Fruit fly (Drosophila melanogaster) whole organism, embryonic: Measurements from ENCODE around the gene Targ3.

Experiments
- Atf6 ChIP-seq: fragments of 200-800 bp; sonication (Bioruptor generic); IDR thresholded peaks from 2 replicates; pipeline ENCODE4 v1.3.6; 2022; ENCODE audit warnings: missing biosample characterization, missing genetic modification characterization
- B-H1 ChIP-seq: fragments of 200-800 bp; sonication (Bioruptor generic); IDR thresholded peaks from 3 replicates; pipeline ENCODE4 v1.3.6; 2022; ENCODE audit warnings: missing biosample characterization, missing genetic modification characterization
- Bgb ChIP-seq: fragments of 200-800 bp; sonication (Bioruptor generic); IDR thresholded peaks from 2 replicates; pipeline ENCODE4 v1.3.6; 2022; ENCODE audit warnings: missing biosample characterization, missing genetic modification characterization; ENCODE audit not compliant: partially characterized antibody
- CG10321 ChIP-seq: fragments of 200-800 bp; sonication (Bioruptor generic); IDR thresholded peaks from 2 replicates; pipeline ENCODE4 v1.3.6; 2022; ENCODE audit warnings: missing biosample characterization, missing genetic modification characterization
- CG11247 ChIP-seq: fragments of 200-800 bp; sonication (Bioruptor generic); IDR thresholded peaks from 2 replicates; pipeline ENCODE4 v1.3.6; 2022; ENCODE audit warnings: missing biosample characterization, missing genetic modification characterization
- CG12104 ChIP-seq: fragments of 200-800 bp; sonication (Bioruptor generic); optimal IDR thresholded peaks from 3 replicates; lab custom pipeline; 2016; ENCODE audit warnings: missing biosample characterization, missing genetic modification characterization
- CG12219 ChIP-seq: fragments of 200-800 bp; sonication (Bioruptor generic); optimal IDR thresholded peaks from 3 replicates; lab custom pipeline; 2018; ENCODE audit warnings: missing biosample characterization, mild to moderate bottlenecking, missing genetic modification characterization
- CG12744 ChIP-seq: fragments of 200-800 bp; sonication (Bioruptor generic); optimal IDR thresholded peaks from 2 replicates; lab custom pipeline; 2016; ENCODE audit warnings: missing biosample characterization, missing genetic modification characterization
- CG13287 ChIP-seq: fragments of 200-800 bp; sonication (Bioruptor generic); IDR thresholded peaks from 2 replicates; pipeline ENCODE4 v1.3.6; 2022; ENCODE audit warnings: missing biosample characterization, missing genetic modification characterization; ENCODE audit not compliant: partially characterized antibody
- CG14441 ChIP-seq: fragments of 200-800 bp; sonication (Bioruptor generic); IDR thresholded peaks from 2 replicates; pipeline ENCODE4 v1.3.6; 2022; ENCODE audit warnings: missing biosample characterization, missing genetic modification characterization
- CG15514 ChIP-seq: fragments of 200-800 bp; sonication (Bioruptor generic); optimal IDR thresholded peaks from 3 replicates; lab custom pipeline; 2017; ENCODE audit warnings: missing biosample characterization, missing genetic modification characterization, mild to moderate bottlenecking, moderate library complexity, missing genetic modification reagents
- CG1602 ChIP-seq: fragments of 200-800 bp; sonication (Bioruptor generic); optimal IDR thresholded peaks from 3 replicates; lab custom pipeline; 2016; ENCODE audit warnings: missing biosample characterization, missing genetic modification characterization
- CG16815 ChIP-seq: fragments of 200-800 bp; sonication (Bioruptor generic); optimal IDR thresholded peaks from 3 replicates; lab custom pipeline; 2017; ENCODE audit warnings: missing biosample characterization, mild to moderate bottlenecking, missing genetic modification characterization
- CG2199 ChIP-seq: fragments of 200-800 bp; sonication (Bioruptor generic); IDR thresholded peaks from 3 replicates; pipeline ENCODE4 v1.3.6; 2022; ENCODE audit warnings: missing biosample characterization, missing genetic modification characterization
- CG2712 ChIP-seq: fragments of 200-800 bp; optimal IDR thresholded peaks from 3 replicates; lab custom pipeline; 2019; ENCODE audit warnings: missing biosample characterization, mild to moderate bottlenecking, missing genetic modification characterization, moderate library complexity
- CG30020 ChIP-seq: fragments of 200-800 bp; optimal IDR thresholded peaks from 2 replicates; lab custom pipeline; 2019; ENCODE audit warnings: missing biosample characterization, mild to moderate bottlenecking, missing genetic modification characterization, moderate library complexity
- CG32532 ChIP-seq: fragments of 200-800 bp; sonication (Bioruptor generic); IDR thresholded peaks from 2 replicates; pipeline ENCODE4 v1.3.6; 2022; ENCODE audit warnings: missing biosample characterization, missing genetic modification characterization
- CG34376 ChIP-seq: fragments of 200-800 bp; sonication (Bioruptor generic); optimal IDR thresholded peaks from 2 replicates; lab custom pipeline; 2018; ENCODE audit warnings: missing biosample characterization, mild to moderate bottlenecking, missing genetic modification characterization
- CG42726 ChIP-seq: fragments of 200-800 bp; sonication (Bioruptor generic); IDR thresholded peaks from 2 replicates; pipeline ENCODE4 v1.3.6; 2022; ENCODE audit warnings: missing biosample characterization, missing genetic modification characterization; ENCODE audit not compliant: partially characterized antibody
- CG4854 ChIP-seq: fragments of 200-800 bp; sonication (Bioruptor generic); optimal IDR thresholded peaks from 2 replicates; lab custom pipeline; 2016; ENCODE audit warnings: missing biosample characterization, missing genetic modification characterization, inconsistent platforms
- CkIIα-i1 ChIP-seq: fragments of 200-800 bp; sonication (Bioruptor generic); IDR thresholded peaks from 2 replicates; pipeline ENCODE4 v1.3.6; 2022; ENCODE audit warnings: missing biosample characterization, missing genetic modification characterization
- D ChIP-seq, 2 experiments: fragments of 200-800 bp in 1 of 2; fragments of >200 bp in 1 of 2; sonication (Bioruptor generic) in 1 of 2; optimal IDR thresholded peaks; 2 replicates in 1 of 2; 3 replicates in 1 of 2; lab custom pipeline; 2017; ENCODE audit warnings: mild to moderate bottlenecking in 1 of 2, missing biosample characterization in 1 of 2, missing genetic modification characterization in 1 of 2, missing genetic modification reagents in 1 of 2
- D19A ChIP-seq: fragments of 200-800 bp; optimal IDR thresholded peaks from 3 replicates; lab custom pipeline; 2019; ENCODE audit warnings: missing biosample characterization, mild to moderate bottlenecking, missing genetic modification characterization, moderate library complexity
- Deaf1 ChIP-seq: fragments of 200-800 bp; optimal IDR thresholded peaks from 3 replicates; lab custom pipeline; 2019; ENCODE audit warnings: missing biosample characterization, mild to moderate bottlenecking, missing genetic modification characterization, moderate library complexity
- Doc3 ChIP-seq: fragments of 200-800 bp; sonication (Bioruptor generic); IDR thresholded peaks from 3 replicates; pipeline ENCODE4 v1.3.6; 2022; ENCODE audit warnings: missing biosample characterization, missing genetic modification characterization; ENCODE audit not compliant: partially characterized antibody
- Gsc ChIP-seq: fragments of 200-800 bp; sonication (Bioruptor generic); IDR thresholded peaks from 2 replicates; pipeline ENCODE4 v1.3.6; 2022; ENCODE audit warnings: missing biosample characterization, missing genetic modification characterization
- NC2α ChIP-seq: fragments of 200-800 bp; sonication (Bioruptor generic); optimal IDR thresholded peaks from 2 replicates; lab custom pipeline; 2016; ENCODE audit warnings: missing biosample characterization, missing genetic modification characterization
- NFAT ChIP-seq: fragments of 200-800 bp; sonication (Bioruptor generic); IDR thresholded peaks from 2 replicates; pipeline ENCODE4 v1.3.6; 2022; ENCODE audit warnings: missing biosample characterization, missing genetic modification characterization
- Rfx ChIP-seq: fragments of 200-800 bp; sonication (Bioruptor generic); IDR thresholded peaks from 2 replicates; pipeline ENCODE4 v1.3.6; 2022; ENCODE audit warnings: missing biosample characterization, missing genetic modification characterization
- Sox102F ChIP-seq: fragments of 200-800 bp; sonication (Bioruptor generic); optimal IDR thresholded peaks from 2 replicates; lab custom pipeline; 2018; ENCODE audit warnings: missing biosample characterization, mild to moderate bottlenecking, missing genetic modification characterization, moderate library complexity
- Stat92E ChIP-seq, 3 experiments: fragments of >200 bp in 2 of 3; fragments of 200-800 bp in 1 of 3; sonication (Bioruptor generic) in 1 of 3; optimal IDR thresholded peaks; 2 replicates each; lab custom pipeline; 2017 to 2019; ENCODE audit warnings: missing biosample characterization in 3 of 3, missing genetic modification characterization in 3 of 3, mild to moderate bottlenecking in 1 of 3, moderate library complexity in 1 of 3
- Tbp ChIP-seq: fragments of >200 bp; optimal IDR thresholded peaks from 2 replicates; lab custom pipeline; 2018; ENCODE audit warnings: missing biosample characterization, missing genetic modification characterization
- Xrp1 ChIP-seq: fragments of 200-800 bp; sonication (Bioruptor generic); IDR thresholded peaks from 2 replicates; pipeline ENCODE4 v1.3.6; 2022; ENCODE audit warnings: missing biosample characterization, missing genetic modification characterization
- ase ChIP-seq: fragments of 200-800 bp; sonication (Bioruptor generic); IDR thresholded peaks from 3 replicates; pipeline ENCODE4 v1.3.6; 2022; ENCODE audit warnings: missing biosample characterization, missing genetic modification characterization
- btn ChIP-seq: fragments of 200-800 bp; sonication (Bioruptor generic); optimal IDR thresholded peaks from 2 replicates; lab custom pipeline; 2016; ENCODE audit warnings: missing biosample characterization, missing genetic modification characterization
- dati ChIP-seq: fragments of 200-800 bp; sonication (Bioruptor generic); IDR thresholded peaks from 2 replicates; pipeline ENCODE4 v1.3.6; 2022; ENCODE audit warnings: missing biosample characterization, missing genetic modification characterization
- dimm ChIP-seq: fragments of 200-800 bp; sonication (Bioruptor generic); IDR thresholded peaks from 2 replicates; pipeline ENCODE4 v1.3.6; 2022; ENCODE audit warnings: missing biosample characterization, missing genetic modification characterization
- dmrt99B ChIP-seq: fragments of 200-800 bp; sonication (Bioruptor generic); optimal IDR thresholded peaks from 2 replicates; lab custom pipeline; 2018; ENCODE audit warnings: missing biosample characterization, mild to moderate bottlenecking, missing genetic modification characterization, moderate library complexity
- ems ChIP-seq: fragments of 200-800 bp; sonication (Bioruptor generic); optimal IDR thresholded peaks from 3 replicates; lab custom pipeline; 2016; ENCODE audit warnings: missing biosample characterization, missing genetic modification characterization
- exex ChIP-seq: fragments of 200-800 bp; sonication (Bioruptor generic); optimal IDR thresholded peaks from 4 replicates; lab custom pipeline; 2018; ENCODE audit warnings: missing biosample characterization, mild to moderate bottlenecking, missing genetic modification characterization, moderate library complexity
- hkb ChIP-seq, 2 experiments: fragments of 200-800 bp in 1 of 2; fragments of >200 bp in 1 of 2; sonication (Bioruptor generic) in 1 of 2; IDR thresholded peaks in 1 of 2; optimal IDR thresholded peaks in 1 of 2; 2 replicates each; pipeline versions ENCODE4 v1.3.6 to Lab custom; 2017 to 2022; ENCODE audit warnings: missing biosample characterization in 1 of 2, missing genetic modification characterization in 1 of 2
- nerfin-2 ChIP-seq: fragments of 200-800 bp; sonication (Bioruptor generic); IDR thresholded peaks from 2 replicates; pipeline ENCODE4 v1.3.6; 2022; ENCODE audit warnings: missing biosample characterization, missing genetic modification characterization; ENCODE audit not compliant: partially characterized antibody
- nmo ChIP-seq: fragments of 200-800 bp; sonication (Bioruptor generic); optimal IDR thresholded peaks from 2 replicates; lab custom pipeline; 2018; ENCODE audit warnings: missing biosample characterization, mild to moderate bottlenecking, missing genetic modification characterization, moderate library complexity
- pros ChIP-seq: fragments of 200-800 bp; sonication (Bioruptor generic); optimal IDR thresholded peaks from 3 replicates; lab custom pipeline; 2019; ENCODE audit warnings: missing biosample characterization, mild to moderate bottlenecking, missing genetic modification characterization, moderate library complexity
- slp2 ChIP-seq: fragments of 200-800 bp; sonication (Bioruptor generic); optimal IDR thresholded peaks from 2 replicates; lab custom pipeline; 2016; ENCODE audit warnings: missing biosample characterization, missing genetic modification characterization
- tx ChIP-seq: fragments of 200-800 bp; sonication (Bioruptor generic); optimal IDR thresholded peaks from 2 replicates; lab custom pipeline; 2016; ENCODE audit warnings: missing biosample characterization, missing genetic modification characterization
- unc-4 ChIP-seq: fragments of 200-800 bp; sonication (Bioruptor generic); IDR thresholded peaks from 2 replicates; pipeline ENCODE4 v1.3.6; 2022; ENCODE audit warnings: missing biosample characterization, missing genetic modification characterization; ENCODE audit not compliant: partially characterized antibody

Gene Targ3

dm6 chr3L:21204581-21205495 is 8.2 kb downstream of the Targ3 start (continued):
- TF ChIP-seq CG16815 (GFP tag; lab: Kevin White, UChicago) (no peak), Gsc (GFP tag; lab: Robert Waterston, UW) (no peak), CG4854 (no peak), Xrp1 (no peak), CG1602 (no peak), NC2α (GFP tag; lab: Kevin White, UChicago) (no peak), pros (GFP tag; lab: Kevin White, UChicago) (no peak), Doc3 (GFP tag; lab: Robert Waterston, UW) (no peak), ems (GFP tag; lab: Kevin White, UChicago) (no peak), CG11247 (GFP tag; lab: Robert Waterston, UW) (no peak), CG13287 (GFP tag; lab: Robert Waterston, UW) (no peak), CG10321 (GFP tag; lab: Robert Waterston, UW) (no peak), CG2712 (tag; lab: Kevin White, UChicago) (no peak), Tbp (GFP tag; lab: Kevin White, UChicago) (no peak), CG12104 (GFP tag; lab: Kevin White, UChicago) (no peak), B-H1 (GFP tag; lab: Robert Waterston, UW) (no peak; the same call in 2 of the 3 replicates)

dm6 chr3L:21205496-21205824 is 8.8 kb downstream of the Targ3 start:
- TF ChIP-seq Bgb (GFP tag; lab: Robert Waterston, UW) (peak; percentile 58; the same call in 1 of the 2 replicates), nmo (no peak), dimm (GFP tag; lab: Robert Waterston, UW) (no peak), Deaf1 (tag; lab: Kevin White, UChicago) (peak; percentile 28), CkIIα-i1 (GFP tag; lab: Robert Waterston, UW) (no peak), unc-4 (0 out of 2 replicates have a peak, but pooled peaks have one; percentile 7), Sox102F (GFP tag; lab: Kevin White, UChicago) (no peak), exex (tag; lab: Kevin White, UChicago) (no peak), dmrt99B (tag; lab: Kevin White, UChicago) (no peak), Atf6 (GFP tag; lab: Robert Waterston, UW) (peak; percentile 45), nerfin-2 (0 out of 2 replicates have a peak, but pooled peaks have one; percentile 22), ase (GFP tag; lab: Robert Waterston, UW) (no peak), hkb (optimal IDR thresholded peaks at IDR 0.05; lab: Kevin White, UChicago) (no peak), hkb (GFP tag; IDR thresholded peaks at IDR 0.05; lab: Robert Waterston, UW) (no peak), CG12219 (GFP tag; lab: Kevin White, UChicago) (no peak), CG14441 (GFP tag; lab: Robert Waterston, UW) (0 out of 2 replicates have a peak, but pooled peaks have one; percentile 10), dati (GFP tag; lab: Robert Waterston, UW) (no peak), CG42726 (peak; percentile 52; the same call in 1 of the 2 replicates), D (optimal IDR thresholded peaks at IDR 0.05; lab: Kevin White, UChicago) (no peak), D (GFP tag; optimal IDR thresholded peaks at IDR 0.05; lab: Kevin White, UChicago) (no peak), slp2 (GFP tag; lab: Kevin White, UChicago) (no peak), CG12744 (GFP tag; lab: Kevin White, UChicago) (no peak), CG30020 (tag; lab: Kevin White, UChicago) (no peak), CG15514 (no peak), CG32532 (GFP tag; lab: Robert Waterston, UW) (peak; percentile 56), D19A (tag; lab: Kevin White, UChicago) (no peak), btn (GFP tag; lab: Kevin White, UChicago) (no peak), tx (GFP tag; lab: Kevin White, UChicago) (no peak), Rfx (GFP tag; lab: Robert Waterston, UW) (peak; percentile 47; the same call in 1 of the 2 replicates), NFAT (GFP tag; lab: Robert Waterston, UW) (peak; percentile 50; the same call in 1 of the 2 replicates), CG2199 (GFP tag; lab: Robert Waterston, UW) (no peak), Stat92E (GFP tag; optimal IDR thresholded peaks at IDR 0.05; lab: Kevin White, UChicago) (no peak), CG34376 (GFP tag; lab: Kevin White, UChicago) (no peak)
